Fruit fly (Drosophila melanogaster) whole organism, embryonic: ENCODE measurements around the gene Rpp14b.

ENCODE experiments used
- Atf3 ChIP-seq: fragments of 200-800 bp; sonication (Bioruptor generic); optimal IDR thresholded peaks from 3 replicates; lab custom pipeline; 2016; ENCODE audit warnings: missing biosample characterization, missing genetic modification characterization
- BEAF-32 ChIP-seq: fragments of 200-800 bp; sonication (Bioruptor generic); optimal IDR thresholded peaks from 3 replicates; lab custom pipeline; 2017; ENCODE audit warnings: missing biosample characterization, missing genetic modification characterization, mild to moderate bottlenecking, moderate library complexity, missing genetic modification reagents
- CG10267 ChIP-seq: fragments of 200-800 bp; sonication (Bioruptor generic); optimal IDR thresholded peaks from 2 replicates; lab custom pipeline; 2018; ENCODE audit warnings: missing biosample characterization, mild to moderate bottlenecking, missing genetic modification characterization, moderate library complexity
- CG11695 ChIP-seq: fragments of 200-800 bp; sonication (Bioruptor generic); IDR thresholded peaks from 3 replicates; pipeline ENCODE4 v1.3.6; 2022; ENCODE audit warnings: missing biosample characterization, missing genetic modification characterization
- CG12236 ChIP-seq: fragments of 200-800 bp; sonication (Bioruptor generic); optimal IDR thresholded peaks from 2 replicates; lab custom pipeline; 2016; ENCODE audit warnings: missing biosample characterization, missing genetic modification characterization
- CG13894 ChIP-seq: fragments of 200-800 bp; sonication (Bioruptor generic); optimal IDR thresholded peaks from 3 replicates; lab custom pipeline; 2018; ENCODE audit warnings: missing biosample characterization, mild to moderate bottlenecking, missing genetic modification characterization, moderate library complexity
- CG15011 ChIP-seq: fragments of 200-800 bp; sonication (Bioruptor generic); optimal IDR thresholded peaks from 3 replicates; lab custom pipeline; 2018; ENCODE audit warnings: missing biosample characterization, mild to moderate bottlenecking, missing genetic modification characterization
- CG15073 ChIP-seq: fragments of 200-800 bp; sonication (Bioruptor generic); optimal IDR thresholded peaks from 2 replicates; lab custom pipeline; 2016; ENCODE audit warnings: missing biosample characterization, missing genetic modification characterization
- CG1603 ChIP-seq: fragments of 200-800 bp; sonication (Bioruptor generic); optimal IDR thresholded peaks from 2 replicates; lab custom pipeline; 2019; ENCODE audit warnings: missing biosample characterization, mild to moderate bottlenecking, missing genetic modification characterization, moderate library complexity
- CG17612 ChIP-seq: fragments of 200-800 bp; sonication (Bioruptor generic); IDR thresholded peaks from 2 replicates; pipeline ENCODE4 v1.3.6; 2022; ENCODE audit warnings: missing biosample characterization, missing genetic modification characterization
- CG18599 ChIP-seq: fragments of 200-800 bp; sonication (Bioruptor generic); optimal IDR thresholded peaks from 3 replicates; lab custom pipeline; 2017; ENCODE audit warnings: missing biosample characterization, missing genetic modification characterization, mild to moderate bottlenecking, moderate library complexity, missing genetic modification reagents
- CG2116 ChIP-seq: fragments of 200-800 bp; sonication (Bioruptor generic); optimal IDR thresholded peaks from 3 replicates; lab custom pipeline; 2018; ENCODE audit warnings: missing biosample characterization, mild to moderate bottlenecking, missing genetic modification characterization
- CG34422 ChIP-seq: fragments of 200-800 bp; sonication (Bioruptor generic); IDR thresholded peaks from 3 replicates; pipeline ENCODE4 v1.3.6; 2022; ENCODE audit warnings: missing biosample characterization, missing genetic modification characterization
- CG3838 ChIP-seq: fragments of 200-800 bp; sonication (Bioruptor generic); optimal IDR thresholded peaks from 3 replicates; lab custom pipeline; 2016; ENCODE audit warnings: missing biosample characterization, missing genetic modification characterization
- CG4404 ChIP-seq: fragments of 200-800 bp; sonication (Bioruptor generic); IDR thresholded peaks from 2 replicates; pipeline ENCODE4 v1.3.6; 2022; ENCODE audit warnings: missing biosample characterization, missing genetic modification characterization
- CG6683 ChIP-seq: fragments of 200-800 bp; sonication (Bioruptor generic); optimal IDR thresholded peaks from 2 replicates; lab custom pipeline; 2017; ENCODE audit warnings: missing biosample characterization, mild to moderate bottlenecking, missing genetic modification characterization, missing genetic modification reagents
- CG6765 ChIP-seq: fragments of 200-800 bp; sonication (Bioruptor generic); optimal IDR thresholded peaks from 3 replicates; lab custom pipeline; 2017; ENCODE audit warnings: missing biosample characterization, mild to moderate bottlenecking, missing genetic modification characterization
- CG7928 ChIP-seq: fragments of 200-800 bp; sonication (Bioruptor generic); optimal IDR thresholded peaks from 2 replicates; lab custom pipeline; 2017; ENCODE audit warnings: missing biosample characterization, mild to moderate bottlenecking, missing genetic modification characterization
- CG8478 ChIP-seq: fragments of >200 bp; optimal IDR thresholded peaks from 2 replicates; lab custom pipeline; 2018
- CG8924 ChIP-seq: fragments of 200-800 bp; optimal IDR thresholded peaks from 3 replicates; lab custom pipeline; 2019; ENCODE audit warnings: missing biosample characterization, mild to moderate bottlenecking, missing genetic modification characterization, moderate library complexity
- Chrac-16 ChIP-seq: fragments of 200-800 bp; sonication (Bioruptor generic); optimal IDR thresholded peaks from 3 replicates; lab custom pipeline; 2016; ENCODE audit warnings: missing biosample characterization, missing genetic modification characterization
- CkIIα-i1 ChIP-seq: fragments of 200-800 bp; sonication (Bioruptor generic); IDR thresholded peaks from 2 replicates; pipeline ENCODE4 v1.3.6; 2022; ENCODE audit warnings: missing biosample characterization, missing genetic modification characterization
- Dp ChIP-seq: fragments of 200-800 bp; sonication (Bioruptor generic); optimal IDR thresholded peaks from 2 replicates; lab custom pipeline; 2018; ENCODE audit warnings: missing biosample characterization, mild to moderate bottlenecking, missing genetic modification characterization, moderate library complexity
- Drgx ChIP-seq: fragments of 200-800 bp; sonication (Bioruptor generic); IDR thresholded peaks from 2 replicates; pipeline ENCODE4 v1.3.6; 2022; ENCODE audit warnings: missing biosample characterization, missing genetic modification characterization
- Ets65A ChIP-seq: fragments of 200-800 bp; sonication (Bioruptor generic); peaks from one replicate; lab custom pipeline; 2016; ENCODE audit warnings: missing biosample characterization, missing genetic modification characterization
- Hsf ChIP-seq: fragments of 200-800 bp; sonication (Bioruptor generic); optimal IDR thresholded peaks from 3 replicates; lab custom pipeline; 2016; ENCODE audit warnings: missing biosample characterization, missing genetic modification characterization
- Mrtf ChIP-seq: fragments of 200-800 bp; sonication (Bioruptor generic); IDR thresholded peaks from 3 replicates; pipeline ENCODE4 v1.3.6; 2022; ENCODE audit warnings: missing biosample characterization, missing genetic modification characterization
- NC2α ChIP-seq: fragments of 200-800 bp; sonication (Bioruptor generic); optimal IDR thresholded peaks from 2 replicates; lab custom pipeline; 2016; ENCODE audit warnings: missing biosample characterization, missing genetic modification characterization
- Oaz ChIP-seq: fragments of 200-800 bp; sonication (Bioruptor generic); IDR thresholded peaks from 2 replicates; pipeline ENCODE4 v1.3.6; 2022; ENCODE audit warnings: missing biosample characterization, missing genetic modification characterization
- Sin3A ChIP-seq: fragments of >200 bp; optimal IDR thresholded peaks from 2 replicates; lab custom pipeline; 2018
- Spps ChIP-seq: fragments of 200-800 bp; sonication (Bioruptor generic); optimal IDR thresholded peaks from 2 replicates; lab custom pipeline; 2018; ENCODE audit warnings: missing biosample characterization, mild to moderate bottlenecking, missing genetic modification characterization
- abd-A ChIP-seq: fragments of 200-800 bp; sonication (Bioruptor generic); optimal IDR thresholded peaks from 3 replicates; lab custom pipeline; 2019; ENCODE audit warnings: missing biosample characterization, mild to moderate bottlenecking, missing genetic modification characterization, moderate library complexity
- chinmo ChIP-seq: fragments of 200-800 bp; sonication (Bioruptor generic); IDR thresholded peaks from 4 replicates; pipeline ENCODE4 v1.3.6; 2022; ENCODE audit warnings: missing biosample characterization, missing genetic modification characterization; ENCODE audit not compliant: partially characterized antibody
- chm ChIP-seq: fragments of 200-800 bp; sonication (Bioruptor generic); IDR thresholded peaks from 2 replicates; pipeline ENCODE4 v1.3.6; 2022; ENCODE audit warnings: missing biosample characterization, missing genetic modification characterization
- danr ChIP-seq: fragments of 200-800 bp; sonication (Bioruptor generic); IDR thresholded peaks from 2 replicates; pipeline ENCODE4 v1.3.6; 2022; ENCODE audit warnings: missing biosample characterization, missing genetic modification characterization
- grau ChIP-seq: fragments of 200-800 bp; optimal IDR thresholded peaks from 3 replicates; lab custom pipeline; 2019; ENCODE audit warnings: missing biosample characterization, mild to moderate bottlenecking, missing genetic modification characterization, moderate library complexity
- hbn ChIP-seq: fragments of 200-800 bp; sonication (Bioruptor generic); IDR thresholded peaks from 2 replicates; pipeline ENCODE4 v1.3.6; 2022; ENCODE audit warnings: missing biosample characterization, missing genetic modification characterization; ENCODE audit not compliant: partially characterized antibody
- jumu ChIP-seq: fragments of 200-800 bp; sonication (Bioruptor generic); optimal IDR thresholded peaks from 3 replicates; lab custom pipeline; 2016; ENCODE audit warnings: missing biosample characterization, missing genetic modification characterization
- knrl ChIP-seq: fragments of 200-800 bp; sonication (Bioruptor generic); IDR thresholded peaks from 3 replicates; pipeline ENCODE4 v1.3.6; 2022; ENCODE audit warnings: missing biosample characterization, missing genetic modification characterization; ENCODE audit not compliant: partially characterized antibody
- nom ChIP-seq: fragments of 200-800 bp; sonication (Bioruptor generic); optimal IDR thresholded peaks from 2 replicates; lab custom pipeline; 2017; ENCODE audit warnings: missing biosample characterization, missing genetic modification characterization, mild to moderate bottlenecking, moderate library complexity, missing genetic modification reagents
- oc ChIP-seq: fragments of 200-800 bp; sonication (Bioruptor generic); optimal IDR thresholded peaks from 2 replicates; lab custom pipeline; 2018; ENCODE audit warnings: missing biosample characterization, mild to moderate bottlenecking, missing genetic modification characterization, moderate library complexity
- prd ChIP-seq, 3 experiments: fragments of >200 bp in 2 of 3; fragments of 200-800 bp in 1 of 3; sonication (Bioruptor generic) in 1 of 3; optimal IDR thresholded peaks in 2 of 3; IDR thresholded peaks in 1 of 3; 2 replicates in 2 of 3; 3 replicates in 1 of 3; pipeline versions ENCODE4 v1.3.6 to Lab custom; 2017 to 2022; ENCODE audit warnings: missing biosample characterization in 1 of 3, missing genetic modification characterization in 1 of 3
- sc ChIP-seq, 3 experiments: fragments of >200 bp in 2 of 3; fragments of 200-800 bp in 1 of 3; sonication (Bioruptor generic) in 1 of 3; optimal IDR thresholded peaks; 2 replicates in 2 of 3; 3 replicates in 1 of 3; lab custom pipeline; 2017; ENCODE audit warnings: mild to moderate bottlenecking in 1 of 3, missing biosample characterization in 1 of 3, missing genetic modification characterization in 1 of 3, missing genetic modification reagents in 1 of 3
- sob ChIP-seq: fragments of 200-800 bp; sonication (Bioruptor generic); IDR thresholded peaks from 2 replicates; pipeline ENCODE4 v1.3.6; 2022; ENCODE audit warnings: missing biosample characterization, missing genetic modification characterization
- tll ChIP-seq, 2 experiments: fragments of 200-800 bp in 1 of 2; fragments of >200 bp in 1 of 2; sonication (Bioruptor generic) in 1 of 2; optimal IDR thresholded peaks; 2 replicates each; lab custom pipeline; 2017 to 2019; ENCODE audit warnings: missing biosample characterization in 2 of 2, missing genetic modification characterization in 2 of 2, mild to moderate bottlenecking in 1 of 2, moderate library complexity in 1 of 2
- usp ChIP-seq: fragments of >200 bp; optimal IDR thresholded peaks from 2 replicates; lab custom pipeline; 2017; ENCODE audit warnings: missing biosample characterization, missing genetic modification characterization
- vnd ChIP-seq: fragments of 200-800 bp; sonication (Bioruptor generic); IDR thresholded peaks from 3 replicates; pipeline ENCODE4 v1.3.6; 2022; ENCODE audit warnings: missing biosample characterization, missing genetic modification characterization; ENCODE audit not compliant: partially characterized antibody
- zfh1 ChIP-seq: fragments of 200-800 bp; sonication (Bioruptor generic); IDR thresholded peaks from 3 replicates; pipeline ENCODE4 v1.3.6; 2022; ENCODE audit warnings: missing biosample characterization, missing genetic modification characterization

Rpp14b gene

dm6 chr3R:30043139-30043744, 12.5 kb upstream of the Rpp14b start, which contains the start of gene Sry-delta (continued):
- peak; percentile 46; the same call in 2 of the 3 replicates for TF ChIP-seq vnd (GFP tag; lab: Robert Waterston, UW)
- peak; percentile 58; the same call in 1 of the 2 replicates for TF ChIP-seq CG4404 (GFP tag; lab: Robert Waterston, UW)
- TF ChIP-seq Ets65A (GFP tag; lab: Kevin White, UChicago) = peak; percentile 99
- TF ChIP-seq CG15011 = no peak
- TF ChIP-seq sob (GFP tag; lab: Robert Waterston, UW) = peak; percentile 90
- TF ChIP-seq Hsf (GFP tag; lab: Kevin White, UChicago) = peak; percentile 87
- TF ChIP-seq CG8478 (lab: Kevin White, UChicago) = no peak
- peak; percentile 67 for TF ChIP-seq Atf3 (GFP tag; lab: Kevin White, UChicago)
- no peak for TF ChIP-seq prd (optimal IDR thresholded peaks at IDR 0.05; lab: Kevin White, UChicago)
- peak; percentile 83 for TF ChIP-seq prd (GFP tag; IDR thresholded peaks at IDR 0.05; lab: Robert Waterston, UW)
- TF ChIP-seq chm (GFP tag; lab: Robert Waterston, UW) = peak; percentile 87
- no peak for TF ChIP-seq tll (GFP tag; optimal IDR thresholded peaks at IDR 0.05; lab: Kevin White, UChicago)
- TF ChIP-seq BEAF-32 = peak; percentile 89
- no peak for TF ChIP-seq CG18599 (GFP tag; lab: Kevin White, UChicago)
- peak; percentile 44; the same call in 1 of the 2 replicates for TF ChIP-seq danr
- TF ChIP-seq nom (GFP tag; lab: Kevin White, UChicago) = peak; percentile 70
- TF ChIP-seq CG8924 (tag; lab: Kevin White, UChicago) = peak; percentile 81
- TF ChIP-seq Mrtf = peak; percentile 58; the same call in 1 of the 3 replicates
- peak; percentile 18 for TF ChIP-seq CG12236 (GFP tag; lab: Kevin White, UChicago)
- TF ChIP-seq CG13894 (tag; lab: Kevin White, UChicago) = peak; percentile 89
- no peak for TF ChIP-seq abd-A (tag; lab: Kevin White, UChicago)
- peak; percentile 71 for TF ChIP-seq hbn
- peak; percentile 20 for TF ChIP-seq CG3838 (GFP tag; lab: Kevin White, UChicago)
- TF ChIP-seq chinmo = 0 out of 4 replicates have a peak, but pooled peaks have one; percentile 22
- peak; percentile 79 for TF ChIP-seq knrl (GFP tag; lab: Robert Waterston, UW)
- TF ChIP-seq CG7928 = peak; percentile 100
- TF ChIP-seq CG6683 (GFP tag; lab: Kevin White, UChicago) = peak; percentile 50
- peak; percentile 40 for TF ChIP-seq CG6765
- peak; percentile 3 for TF ChIP-seq CG15073
- peak; percentile 100 for TF ChIP-seq CG2116 (GFP tag; lab: Kevin White, UChicago)
- TF ChIP-seq usp = no peak
- peak; percentile 36; the same call in 1 of the 3 replicates for TF ChIP-seq CG11695 (GFP tag; lab: Robert Waterston, UW)
- peak; percentile 79 for TF ChIP-seq CG10267 (tag; lab: Kevin White, UChicago)
- peak; percentile 84 for TF ChIP-seq Chrac-16 (GFP tag; lab: Kevin White, UChicago)
- peak; percentile 99 for TF ChIP-seq CG1603
- TF ChIP-seq Spps (tag; lab: Kevin White, UChicago) = peak; percentile 3
- TF ChIP-seq oc (tag; lab: Kevin White, UChicago) = no peak
- peak; percentile 56 for TF ChIP-seq Dp (GFP tag; lab: Kevin White, UChicago)
- peak; percentile 73; the same call in 2 of the 3 replicates for TF ChIP-seq zfh1 (GFP tag; lab: Robert Waterston, UW)
- TF ChIP-seq grau (tag; lab: Kevin White, UChicago) = peak; percentile 70
- TF ChIP-seq NC2α (GFP tag; lab: Kevin White, UChicago) = peak; percentile 69
- TF ChIP-seq Oaz (GFP tag; lab: Robert Waterston, UW) = peak; percentile 49
- peak; percentile 86 for TF ChIP-seq jumu (GFP tag; lab: Kevin White, UChicago)
- TF ChIP-seq CkIIα-i1 = no peak
- peak; percentile 55; the same call in 1 of the 2 replicates for TF ChIP-seq Drgx (GFP tag; lab: Robert Waterston, UW)
- no peak; the same call in 1 of the 2 replicates for TF ChIP-seq CG17612 (GFP tag; lab: Robert Waterston, UW)
- TF ChIP-seq sc (optimal IDR thresholded peaks at IDR 0.05; lab: Kevin White, UChicago) = no peak
- peak; percentile 19 for TF ChIP-seq sc (GFP tag; optimal IDR thresholded peaks at IDR 0.05; lab: Kevin White, UChicago)
- TF ChIP-seq Sin3A (lab: Kevin White, UChicago) = peak; percentile 71
- TF ChIP-seq CG34422 (GFP tag; lab: Robert Waterston, UW) = peak; percentile 84
